Worm (Caenorhabditis elegans) whole organism, early embryonic: ENCODE measurements around the gene F11G11.15.

Source experiments
- B0310.2 ChIP-seq: sonication (generic microtip); optimal IDR thresholded peaks from 2 replicates; lab custom pipeline; 2016; ENCODE audit warnings: mild to moderate bottlenecking, missing genetic modification characterization, missing compliant biosample characterization
- F13C5.2 ChIP-seq: sonication (generic microtip); optimal IDR thresholded peaks from 2 replicates; lab custom pipeline; 2017; ENCODE audit warnings: mild to moderate bottlenecking, missing genetic modification characterization, inconsistent platforms, missing compliant biosample characterization
- ama-1 ChIP-seq: fragments of 150-350 bp; optimal IDR thresholded peaks from 2 replicates; lab custom pipeline; 2014
- flt-1 ChIP-seq: fragments of 200-800 bp; sonication (Bioruptor generic); IDR thresholded peaks from 2 replicates; pipeline ENCODE4 v1.3.6; 2022; ENCODE audit warnings: missing genetic modification characterization, missing compliant biosample characterization
- hnd-1 ChIP-seq: sonication (generic microtip); optimal IDR thresholded peaks from 2 replicates; lab custom pipeline; 2016; ENCODE audit warnings: missing genetic modification characterization, missing compliant biosample characterization
- pes-1 ChIP-seq: fragments of 200-800 bp; sonication (Bioruptor generic); IDR thresholded peaks from 2 replicates; pipeline ENCODE4 v1.3.6; 2022; ENCODE audit warnings: missing genetic modification reagents, missing genetic modification characterization, missing compliant biosample characterization
- tbx-37 ChIP-seq: fragments of 200-800 bp; sonication (Bioruptor generic); conservative IDR thresholded peaks from 2 replicates; pipeline ENCODE4 v1.3.6; 2022; ENCODE audit warnings: missing genetic modification reagents, missing genetic modification characterization, missing compliant biosample characterization

DNA sequence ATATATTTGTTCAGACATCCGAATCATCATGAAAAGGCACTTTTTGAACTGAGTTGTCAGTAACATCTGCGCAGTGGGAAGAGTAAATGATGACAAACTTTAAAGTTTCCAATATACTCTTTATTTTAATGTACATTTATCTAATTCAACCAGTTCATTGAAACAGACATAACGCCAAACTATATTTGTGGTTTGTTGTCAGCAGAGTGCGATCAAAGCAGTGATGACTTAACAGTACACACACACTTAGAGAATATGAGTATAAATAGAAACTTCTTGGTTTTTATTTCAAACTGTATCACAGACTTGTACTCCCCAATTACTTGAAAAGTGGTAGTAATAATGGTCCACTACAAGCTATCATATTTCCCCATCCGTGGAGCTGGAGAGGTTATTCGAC lies 8.8 kb downstream of the F11G11.15 start, which contains the start of gene gst-8:
- TF ChIP-seq ama-1 (lab: Kevin White, UChicago) (no peak), pes-1 (no peak), B0310.2 (tag; lab: Kevin White, UChicago) (no peak), F13C5.2 (tag; lab: Kevin White, UChicago) (no peak), tbx-37 (GFP tag; lab: Robert Waterston, UW) (no peak), hnd-1 (tag; lab: Kevin White, UChicago) (no peak), flt-1 (GFP tag; lab: Robert Waterston, UW) (no peak)
